Worm (Caenorhabditis elegans) whole organism, L1 larva: Measurements from ENCODE around the gene F28H7.3.

Experiments
- C04F5.9 ChIP-seq: sonication (generic microtip); optimal IDR thresholded peaks from 2 replicates; lab custom pipeline; 2016; ENCODE audit warnings: missing genetic modification characterization, missing compliant biosample characterization
- C16A3.4 ChIP-seq: fragments of 150-350 bp; optimal IDR thresholded peaks from 2 replicates; lab custom pipeline; 2014; ENCODE audit warnings: missing biosample characterization, missing genetic modification characterization
- F16B12.6 ChIP-seq: fragments of 150-350 bp; optimal IDR thresholded peaks from 2 replicates; lab custom pipeline; 2014; ENCODE audit warnings: missing biosample characterization, missing genetic modification characterization
- aha-1 ChIP-seq: fragments of 150-350 bp; optimal IDR thresholded peaks from 2 replicates; lab custom pipeline; 2014; ENCODE audit warnings: missing biosample characterization, missing genetic modification characterization
- alr-1 ChIP-seq: fragments of 200-800 bp; sonication (Bioruptor generic); optimal IDR thresholded peaks from 2 replicates; lab custom pipeline; 2018; ENCODE audit warnings: borderline replicate concordance, mild to moderate bottlenecking, missing genetic modification characterization, missing compliant biosample characterization
- aly-2 ChIP-seq: fragments of 150-350 bp; optimal IDR thresholded peaks from 2 replicates; lab custom pipeline; 2014; ENCODE audit warnings: missing biosample characterization, missing genetic modification characterization
- blmp-1 ChIP-seq: fragments of 150-350 bp; optimal IDR thresholded peaks from 2 replicates; lab custom pipeline; 2014; ENCODE audit warnings: missing biosample characterization, missing genetic modification characterization
- ceh-63 ChIP-seq: fragments of 200-800 bp; sonication (Bioruptor generic); optimal IDR thresholded peaks from 2 replicates; lab custom pipeline; 2018; ENCODE audit warnings: mild to moderate bottlenecking, missing genetic modification characterization, missing compliant biosample characterization
- ceh-8 ChIP-seq: fragments of 200-800 bp; sonication (Bioruptor generic); optimal IDR thresholded peaks from 2 replicates; lab custom pipeline; 2018; ENCODE audit warnings: mild to moderate bottlenecking, missing genetic modification characterization, moderate library complexity, missing compliant biosample characterization
- ceh-82 ChIP-seq, 3 experiments: fragments of 150-350 bp in 1 of 3; sonication (generic microtip) in 2 of 3; optimal IDR thresholded peaks; 2 replicates each; lab custom pipeline; 2014 to 2017; ENCODE audit warnings: missing biosample characterization in 3 of 3, missing genetic modification characterization in 3 of 3
- ceh-90 ChIP-seq: sonication (generic microtip); optimal IDR thresholded peaks from 2 replicates; lab custom pipeline; 2016; ENCODE audit warnings: missing genetic modification characterization, missing compliant biosample characterization
- dpl-1 ChIP-seq, 3 experiments: fragments of 150-350 bp in 2 of 3; sonication (generic microtip) in 1 of 3; optimal IDR thresholded peaks; 2 replicates each; lab custom pipeline; 2014 to 2017; ENCODE audit warnings: missing biosample characterization in 3 of 3, missing genetic modification characterization in 3 of 3, missing genetic modification reagents in 3 of 3
- efl-3 ChIP-seq: fragments of 200-800 bp; sonication (Bioruptor generic); optimal IDR thresholded peaks from 2 replicates; lab custom pipeline; 2018; ENCODE audit warnings: mild to moderate bottlenecking, missing genetic modification characterization, missing compliant biosample characterization
- egl-27 ChIP-seq, 2 experiments: fragments of 150-350 bp in 1 of 2; sonication (generic microtip); optimal IDR thresholded peaks; 3 replicates each; lab custom pipeline; 2017 to 2018; ENCODE audit warnings: missing biosample characterization in 2 of 2, missing genetic modification characterization in 2 of 2, missing genetic modification reagents in 2 of 2
- elt-2 ChIP-seq: sonication (generic microtip); optimal IDR thresholded peaks from 2 replicates; lab custom pipeline; 2016; ENCODE audit warnings: missing genetic modification characterization, mild to moderate bottlenecking, inconsistent platforms, missing compliant biosample characterization, missing genetic modification reagents
- fos-1 ChIP-seq: fragments of 150-350 bp; optimal IDR thresholded peaks from 2 replicates; lab custom pipeline; 2014; ENCODE audit warnings: missing biosample characterization, missing genetic modification characterization
- grh-1 ChIP-seq: fragments of 200-800 bp; sonication (Bioruptor generic); IDR thresholded peaks from 2 replicates; pipeline ENCODE4 v1.3.6; 2022; ENCODE audit warnings: missing genetic modification reagents, missing genetic modification characterization, missing compliant biosample characterization
- irx-1 ChIP-seq: sonication (generic microtip); optimal IDR thresholded peaks from 2 replicates; lab custom pipeline; 2016; ENCODE audit warnings: missing genetic modification characterization, missing compliant biosample characterization
- jun-1 ChIP-seq: fragments of 150-350 bp; optimal IDR thresholded peaks from 2 replicates; lab custom pipeline; 2014; ENCODE audit warnings: missing biosample characterization, missing genetic modification reagents, missing genetic modification characterization
- lin-13 ChIP-seq: fragments of 150-350 bp; optimal IDR thresholded peaks from 2 replicates; lab custom pipeline; 2014; ENCODE audit warnings: missing biosample characterization, missing genetic modification reagents, missing genetic modification characterization
- lin-14 ChIP-seq: fragments of 200-800 bp; sonication (Bioruptor generic); optimal IDR thresholded peaks from 2 replicates; lab custom pipeline; 2018; ENCODE audit warnings: mild to moderate bottlenecking, missing genetic modification characterization, moderate library complexity, missing compliant biosample characterization
- lin-15B ChIP-seq: fragments of 150-350 bp; sonication (generic microtip); optimal IDR thresholded peaks from 3 replicates; lab custom pipeline; 2014; ENCODE audit warnings: missing biosample characterization, missing genetic modification characterization
- lin-39 ChIP-seq: fragments of 150-350 bp; optimal IDR thresholded peaks from 2 replicates; lab custom pipeline; 2014; ENCODE audit warnings: missing biosample characterization, missing genetic modification reagents, missing genetic modification characterization
- lir-3 ChIP-seq: sonication (generic microtip); optimal IDR thresholded peaks from 2 replicates; lab custom pipeline; 2016; ENCODE audit warnings: mild to moderate bottlenecking, missing genetic modification characterization, moderate library complexity, missing compliant biosample characterization; ENCODE audit not compliant: poor library complexity
- mdl-1 ChIP-seq, 2 experiments: fragments of 150-350 bp; optimal IDR thresholded peaks; 2 replicates each; lab custom pipeline; 2014 to 2017; ENCODE audit warnings: missing biosample characterization in 2 of 2, missing genetic modification characterization in 2 of 2, inconsistent platforms in 1 of 2
- mef-2 ChIP-seq: fragments of 150-350 bp; optimal IDR thresholded peaks from 2 replicates; lab custom pipeline; 2014; ENCODE audit warnings: missing biosample characterization, missing genetic modification characterization
- mep-1 ChIP-seq: fragments of 150-350 bp; optimal IDR thresholded peaks from 2 replicates; lab custom pipeline; 2014; ENCODE audit warnings: missing biosample characterization, missing genetic modification characterization
- nhr-11 ChIP-seq: fragments of 150-350 bp; optimal IDR thresholded peaks from 2 replicates; lab custom pipeline; 2014; ENCODE audit warnings: missing biosample characterization, missing genetic modification characterization
- nhr-19 ChIP-seq: fragments of 200-800 bp; sonication (Bioruptor generic); conservative IDR thresholded peaks from 2 replicates; pipeline ENCODE4 v1.3.6; 2022; ENCODE audit warnings: missing genetic modification characterization, missing compliant biosample characterization
- nhr-20 ChIP-seq: sonication (generic microtip); optimal IDR thresholded peaks from 2 replicates; lab custom pipeline; 2016; ENCODE audit warnings: mild to moderate bottlenecking, missing genetic modification characterization, missing compliant biosample characterization
- nhr-71 ChIP-seq: sonication (generic microtip); optimal IDR thresholded peaks from 2 replicates; lab custom pipeline; 2016; ENCODE audit warnings: mild to moderate bottlenecking, missing genetic modification characterization, moderate library complexity, missing compliant biosample characterization
- nhr-77 ChIP-seq: fragments of 150-350 bp; optimal IDR thresholded peaks from 2 replicates; lab custom pipeline; 2014; ENCODE audit warnings: missing biosample characterization, missing genetic modification characterization
- nhr-85 ChIP-seq: sonication (generic microtip); peaks from one replicate; lab custom pipeline; 2016; ENCODE audit warnings: missing genetic modification characterization, inconsistent platforms, missing compliant biosample characterization
- pag-3 ChIP-seq: sonication (generic microtip); optimal IDR thresholded peaks from 2 replicates; lab custom pipeline; 2017; ENCODE audit warnings: missing genetic modification characterization, mild to moderate bottlenecking, missing compliant biosample characterization, antibody characterized with exemption, borderline replicate concordance; ENCODE audit not compliant: insufficient read depth
- pax-3 ChIP-seq: fragments of 200-800 bp; sonication (Bioruptor generic); optimal IDR thresholded peaks from 2 replicates; lab custom pipeline; 2018; ENCODE audit warnings: mild to moderate bottlenecking, missing genetic modification characterization, moderate library complexity, missing compliant biosample characterization
- pqm-1 ChIP-seq: sonication (generic microtip); optimal IDR thresholded peaks from 3 replicates; lab custom pipeline; 2017; ENCODE audit warnings: missing biosample characterization, missing genetic modification characterization
- rnt-1 ChIP-seq: sonication (generic microtip); optimal IDR thresholded peaks from 2 replicates; lab custom pipeline; 2016; ENCODE audit warnings: mild to moderate bottlenecking, missing genetic modification characterization, moderate library complexity, missing compliant biosample characterization
- skn-1 ChIP-seq: fragments of 150-350 bp; optimal IDR thresholded peaks from 2 replicates; lab custom pipeline; 2014; ENCODE audit warnings: missing biosample characterization, missing genetic modification characterization
- snpc-4 ChIP-seq: fragments of 150-350 bp; optimal IDR thresholded peaks from 2 replicates; lab custom pipeline; 2014; ENCODE audit warnings: missing biosample characterization, missing genetic modification characterization
- sptf-1 ChIP-seq: fragments of 150-350 bp; optimal IDR thresholded peaks from 2 replicates; lab custom pipeline; 2014; ENCODE audit warnings: missing biosample characterization, missing genetic modification characterization
- swsn-7 ChIP-seq: sonication (generic microtip); optimal IDR thresholded peaks from 2 replicates; lab custom pipeline; 2016; ENCODE audit warnings: missing genetic modification characterization, missing compliant biosample characterization
- tlp-1 ChIP-seq: fragments of 150-350 bp; optimal IDR thresholded peaks from 2 replicates; lab custom pipeline; 2014; ENCODE audit warnings: missing biosample characterization, missing genetic modification characterization
- unc-130 ChIP-seq: fragments of 150-350 bp; optimal IDR thresholded peaks from 2 replicates; lab custom pipeline; 2017; ENCODE audit warnings: missing biosample characterization, missing genetic modification characterization, inconsistent platforms
- unc-62 ChIP-seq: fragments of 150-350 bp; optimal IDR thresholded peaks from 2 replicates; lab custom pipeline; 2014; ENCODE audit warnings: missing biosample characterization, missing genetic modification reagents, missing genetic modification characterization
- unc-86 ChIP-seq: sonication (generic microtip); optimal IDR thresholded peaks from 2 replicates; lab custom pipeline; 2016; ENCODE audit warnings: missing genetic modification characterization, missing compliant biosample characterization
- unc-98 ChIP-seq: fragments of 200-800 bp; sonication (Bioruptor generic); IDR thresholded peaks from 2 replicates; pipeline ENCODE4 v1.3.6; 2022; ENCODE audit warnings: missing genetic modification characterization, missing compliant biosample characterization
- vab-15 ChIP-seq: sonication (generic microtip); optimal IDR thresholded peaks from 2 replicates; lab custom pipeline; 2017; ENCODE audit warnings: missing genotype, mild to moderate bottlenecking, missing genetic modification characterization, missing compliant biosample characterization
- xbp-1 ChIP-seq: sonication (generic microtip); optimal IDR thresholded peaks from 2 replicates; lab custom pipeline; 2016; ENCODE audit warnings: missing genetic modification characterization, missing compliant biosample characterization
- zag-1 ChIP-seq: fragments of 150-350 bp; optimal IDR thresholded peaks from 2 replicates; lab custom pipeline; 2014; ENCODE audit warnings: missing biosample characterization, missing genetic modification characterization
- zip-4 ChIP-seq: fragments of 200-800 bp; sonication (Bioruptor generic); optimal IDR thresholded peaks from 2 replicates; lab custom pipeline; 2018; ENCODE audit warnings: mild to moderate bottlenecking, missing genetic modification characterization, moderate library complexity, missing compliant biosample characterization
- ztf-11 ChIP-seq, 2 experiments: sonication (generic microtip); optimal IDR thresholded peaks; 2 replicates each; lab custom pipeline; 2016 to 2017; ENCODE audit warnings: missing genetic modification characterization in 2 of 2, missing biosample characterization in 1 of 2, missing compliant biosample characterization in 1 of 2
- ztf-4 ChIP-seq: fragments of 150-350 bp; optimal IDR thresholded peaks from 2 replicates; lab custom pipeline; 2014; ENCODE audit warnings: missing biosample characterization, missing genetic modification characterization

Gene F28H7.3

DNA sequence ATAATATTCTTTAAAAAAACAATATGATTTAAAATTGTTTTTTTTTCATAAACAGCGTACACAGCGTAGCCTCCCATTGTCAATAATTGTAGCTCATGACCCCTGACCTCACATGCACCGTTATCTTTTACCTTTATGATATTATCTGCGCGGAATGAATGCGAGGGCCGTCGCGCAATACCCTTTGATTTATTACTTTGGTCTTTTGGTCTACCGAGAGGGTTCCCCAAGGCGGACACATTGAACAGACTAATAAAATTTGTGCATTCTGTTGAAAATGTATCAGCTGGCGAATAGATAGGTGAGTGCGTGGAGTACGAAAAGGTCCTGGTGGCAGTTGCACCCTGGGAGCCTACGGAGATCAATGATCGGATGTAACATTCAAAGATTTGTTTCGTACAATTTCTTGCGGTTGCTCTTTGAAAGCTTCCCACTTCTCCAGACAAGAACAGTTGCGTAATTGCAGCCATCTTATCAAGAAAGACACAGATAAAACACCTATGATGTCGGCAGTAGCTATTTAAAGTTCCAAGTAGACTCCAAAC lies 30.2 kb downstream of the F28H7.3 start:
- TF ChIP-seq ceh-82 (tag; optimal IDR thresholded peaks at IDR 0.05; lab: Kevin White, UChicago) (no peak), unc-130 (tag; lab: Kevin White, UChicago) (no peak), skn-1 (no peak), nhr-71 (no peak), lin-13 (GFP tag; lab: Kevin White, UChicago) (no peak), vab-15 (no peak), rnt-1 (tag; lab: Kevin White, UChicago) (no peak), ztf-4 (no peak), nhr-85 (tag; lab: Kevin White, UChicago) (no peak), grh-1 (no peak), lin-15B (tag; lab: Kevin White, UChicago) (no peak), nhr-19 (no peak), F16B12.6 (tag; lab: Kevin White, UChicago) (no peak), snpc-4 (no peak), jun-1 (tag; lab: Kevin White, UChicago) (no peak), nhr-11 (tag; lab: Kevin White, UChicago) (no peak), nhr-77 (tag; lab: Kevin White, UChicago) (no peak), mep-1 (tag; lab: Kevin White, UChicago) (no peak)

DNA sequence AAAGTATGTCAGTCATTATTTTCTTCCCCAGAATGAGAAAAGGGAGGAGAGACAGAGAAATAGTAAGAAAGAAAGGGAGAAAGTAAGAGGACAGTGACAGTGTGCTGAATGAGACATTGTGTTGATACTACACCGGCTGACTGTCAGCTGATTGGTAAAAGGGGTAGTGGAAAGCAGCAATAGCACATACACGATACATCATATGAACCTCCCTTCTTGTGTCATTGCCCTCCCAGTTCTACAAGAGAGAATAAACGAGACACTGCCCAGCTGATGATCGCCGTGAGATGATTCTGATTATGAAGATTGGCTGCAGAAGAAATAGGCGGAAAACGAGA lies 30.8 kb downstream of the F28H7.3 start:
- TF ChIP-seq tlp-1 (tag; lab: Kevin White, UChicago) (no peak), dpl-1 (GFP tag; optimal IDR thresholded peaks at IDR 0.05; lab: Kevin White, UChicago) (peak; percentile 29 to 63 (median 30)), nhr-20 (tag; lab: Kevin White, UChicago) (peak; percentile 96), fos-1 (tag; lab: Kevin White, UChicago) (no peak), lir-3 (tag; lab: Kevin White, UChicago) (peak; percentile 82), zag-1 (no peak), blmp-1 (tag; lab: Kevin White, UChicago) (peak; percentile 95), pag-3 (tag; lab: Kevin White, UChicago) (no peak), C16A3.4 (peak; percentile 85), grh-1 (peak; percentile 58), mdl-1 (tag; optimal IDR thresholded peaks at IDR 0.05; lab: Kevin White, UChicago) (peak in 1 of 2 experiments; percentile 97), xbp-1 (tag; lab: Kevin White, UChicago) (peak; percentile 51), pax-3 (peak; percentile 76), aha-1 (tag; lab: Kevin White, UChicago) (peak; percentile 32), unc-86 (no peak), nhr-85 (tag; lab: Kevin White, UChicago) (peak; percentile 99), elt-2 (tag; lab: Kevin White, UChicago) (peak; percentile 53), nhr-71 (peak; percentile 92), zip-4 (peak; percentile 1), ceh-8 (GFP tag; lab: Kevin White, UChicago) (no peak), ceh-90 (tag; lab: Kevin White, UChicago) (no peak), unc-98 (GFP tag; lab: Robert Waterston, UW) (no peak), lin-39 (peak; percentile 20), alr-1 (no peak), nhr-19 (peak; percentile 80), swsn-7 (tag; lab: Kevin White, UChicago) (peak; percentile 50), egl-27 (tag; optimal IDR thresholded peaks at IDR 0.05; lab: Kevin White, UChicago) (no peak), irx-1 (tag; lab: Kevin White, UChicago) (peak; percentile 64), unc-62 (GFP tag; lab: Kevin White, UChicago) (no peak), pqm-1 (tag; lab: Kevin White, UChicago) (no peak), snpc-4 (peak; percentile 66), sptf-1 (tag; lab: Kevin White, UChicago) (no peak), efl-3 (GFP tag; lab: Kevin White, UChicago) (no peak), lin-15B (tag; lab: Kevin White, UChicago) (no peak), mef-2 (tag; lab: Kevin White, UChicago) (no peak), C04F5.9 (tag; lab: Kevin White, UChicago) (no peak), ceh-63 (no peak), aly-2 (no peak), ztf-11 (tag; optimal IDR thresholded peaks at IDR 0.05; lab: Kevin White, UChicago) (no peak), lin-14 (peak; percentile 92)
